Worm (Caenorhabditis elegans) whole organism, L2 larva: ENCODE results near the gene srh-31.

Source experiments
- skn-1 ChIP-seq: sonication (generic microtip); optimal IDR thresholded peaks from 2 replicates; lab custom pipeline; 2017; ENCODE audit warnings: missing biosample characterization, missing genetic modification characterization
- ztf-4 ChIP-seq: fragments of 150-350 bp; optimal IDR thresholded peaks from 2 replicates; lab custom pipeline; 2014; ENCODE audit warnings: missing biosample characterization, missing genetic modification characterization

- no peak for TF ChIP-seq skn-1
- no peak for TF ChIP-seq ztf-4 (tag; lab: Kevin White, UChicago)
These were observed 6.3 kb upstream of the srh-31 start, which contains the start of the genes Y26G10.5 and srh-32 for ce11 chrV:17700728-17701262.
